Worm (Caenorhabditis elegans) whole organism, late embryonic: Measurements from ENCODE around the gene hsp-6.

Experiments
- F13H6.1 ChIP-seq: sonication (generic microtip); optimal IDR thresholded peaks from 2 replicates; lab custom pipeline; 2016; ENCODE audit warnings: missing genetic modification characterization, missing compliant biosample characterization
- K02D7.2 ChIP-seq: sonication (generic microtip); optimal IDR thresholded peaks from 2 replicates; lab custom pipeline; 2017; ENCODE audit warnings: mild to moderate bottlenecking, missing genetic modification characterization, missing compliant biosample characterization
- K09A11.1 ChIP-seq: sonication (generic microtip); optimal IDR thresholded peaks from 2 replicates; lab custom pipeline; 2017; ENCODE audit warnings: antibody characterized with exemption, mild to moderate bottlenecking, missing genetic modification characterization, missing compliant biosample characterization; ENCODE audit not compliant: insufficient read depth
- T23F11.4 ChIP-seq: fragments of 200-800 bp; sonication (Bioruptor generic); optimal IDR thresholded peaks from 2 replicates; lab custom pipeline; 2018; ENCODE audit warnings: mild to moderate bottlenecking, missing genetic modification characterization, missing compliant biosample characterization
- ahr-1 ChIP-seq: sonication (generic microtip); optimal IDR thresholded peaks from 2 replicates; lab custom pipeline; 2016; ENCODE audit warnings: missing genetic modification characterization, missing compliant biosample characterization
- ama-1 ChIP-seq: fragments of 150-350 bp; optimal IDR thresholded peaks from 2 replicates; lab custom pipeline; 2014
- ceh-18 ChIP-seq: sonication (generic microtip); optimal IDR thresholded peaks from 2 replicates; lab custom pipeline; 2016; ENCODE audit warnings: missing genetic modification characterization, missing compliant biosample characterization
- ceh-19 ChIP-seq: fragments of 200-800 bp; sonication (Bioruptor generic); optimal IDR thresholded peaks from 2 replicates; lab custom pipeline; 2018; ENCODE audit warnings: mild to moderate bottlenecking, missing genetic modification characterization, missing compliant biosample characterization
- ceh-2 ChIP-seq: sonication (generic microtip); optimal IDR thresholded peaks from 2 replicates; lab custom pipeline; 2016; ENCODE audit warnings: missing genotype, missing genetic modification characterization, missing compliant biosample characterization
- ceh-22 ChIP-seq: sonication (generic microtip); optimal IDR thresholded peaks from 2 replicates; lab custom pipeline; 2017; ENCODE audit warnings: missing biosample characterization, missing genetic modification characterization
- ceh-30 ChIP-seq: fragments of 150-350 bp; optimal IDR thresholded peaks from 2 replicates; lab custom pipeline; 2014; ENCODE audit warnings: missing biosample characterization, missing genetic modification characterization
- ceh-45 ChIP-seq: fragments of 200-800 bp; sonication (Bioruptor generic); IDR thresholded peaks from 2 replicates; pipeline ENCODE4 v1.3.6; 2022; ENCODE audit warnings: missing genetic modification reagents, missing genetic modification characterization, missing compliant biosample characterization
- ceh-48 ChIP-seq: sonication (generic microtip); optimal IDR thresholded peaks from 2 replicates; lab custom pipeline; 2016; ENCODE audit warnings: missing genetic modification characterization, inconsistent platforms, missing compliant biosample characterization
- dmd-4 ChIP-seq: sonication (generic microtip); optimal IDR thresholded peaks from 2 replicates; lab custom pipeline; 2016; ENCODE audit warnings: borderline replicate concordance, missing genetic modification characterization, missing compliant biosample characterization
- dve-1 ChIP-seq: sonication (generic microtip); optimal IDR thresholded peaks from 2 replicates; lab custom pipeline; 2017; ENCODE audit warnings: antibody characterized with exemption, mild to moderate bottlenecking, missing genetic modification characterization, missing compliant biosample characterization
- ets-4 ChIP-seq: sonication (generic microtip); optimal IDR thresholded peaks from 2 replicates; lab custom pipeline; 2016; ENCODE audit warnings: missing genetic modification characterization, missing compliant biosample characterization
- fax-1 ChIP-seq: sonication (generic microtip); optimal IDR thresholded peaks from 2 replicates; lab custom pipeline; 2016; ENCODE audit warnings: missing genotype, missing genetic modification characterization, missing compliant biosample characterization
- fkh-6 ChIP-seq: sonication (generic microtip); optimal IDR thresholded peaks from 2 replicates; lab custom pipeline; 2016; ENCODE audit warnings: missing genetic modification characterization, missing compliant biosample characterization
- gmeb-2 ChIP-seq: sonication (generic microtip); optimal IDR thresholded peaks from 2 replicates; lab custom pipeline; 2016; ENCODE audit warnings: missing genetic modification characterization, inconsistent platforms, missing compliant biosample characterization
- hlh-15 ChIP-seq: sonication (generic microtip); optimal IDR thresholded peaks from 2 replicates; lab custom pipeline; 2016; ENCODE audit warnings: missing genetic modification characterization, missing compliant biosample characterization
- hlh-6 ChIP-seq: sonication (generic microtip); optimal IDR thresholded peaks from 2 replicates; lab custom pipeline; 2016; ENCODE audit warnings: missing genotype, missing genetic modification characterization, missing compliant biosample characterization
- hlh-8 ChIP-seq: sonication (generic microtip); optimal IDR thresholded peaks from 2 replicates; lab custom pipeline; 2016; ENCODE audit warnings: missing genotype, missing genetic modification characterization, missing compliant biosample characterization
- lim-6 ChIP-seq: sonication (generic microtip); optimal IDR thresholded peaks from 2 replicates; lab custom pipeline; 2016; ENCODE audit warnings: missing genetic modification characterization, missing compliant biosample characterization
- lin-11 ChIP-seq: fragments of 200-800 bp; sonication (Bioruptor generic); optimal IDR thresholded peaks from 2 replicates; lab custom pipeline; 2018; ENCODE audit warnings: mild to moderate bottlenecking, missing genetic modification characterization, missing compliant biosample characterization
- nhr-11 ChIP-seq: fragments of 150-350 bp; optimal IDR thresholded peaks from 2 replicates; lab custom pipeline; 2014; ENCODE audit warnings: missing biosample characterization, missing genetic modification characterization
- nhr-232 ChIP-seq: sonication (generic microtip); optimal IDR thresholded peaks from 2 replicates; lab custom pipeline; 2016; ENCODE audit warnings: missing genetic modification characterization, missing compliant biosample characterization
- npax-4 ChIP-seq: sonication (generic microtip); optimal IDR thresholded peaks from 2 replicates; lab custom pipeline; 2016; ENCODE audit warnings: missing genetic modification characterization, missing compliant biosample characterization
- pag-3 ChIP-seq: sonication (generic microtip); optimal IDR thresholded peaks from 2 replicates; lab custom pipeline; 2016; ENCODE audit warnings: missing compliant biosample characterization, missing genetic modification characterization, borderline replicate concordance
- pha-4 ChIP-seq: fragments of 150-350 bp; optimal IDR thresholded peaks from 2 replicates; lab custom pipeline; 2018; ENCODE audit warnings: missing biosample characterization, missing genetic modification reagents, missing genetic modification characterization
- pqm-1 ChIP-seq: sonication (generic microtip); optimal IDR thresholded peaks from 2 replicates; lab custom pipeline; 2016; ENCODE audit warnings: missing genetic modification characterization, missing compliant biosample characterization
- pros-1 ChIP-seq: fragments of 150-350 bp; optimal IDR thresholded peaks from 2 replicates; lab custom pipeline; 2014; ENCODE audit warnings: missing biosample characterization, missing genetic modification reagents, missing genetic modification characterization
- ref-2 ChIP-seq: sonication (generic microtip); optimal IDR thresholded peaks from 2 replicates; lab custom pipeline; 2016; ENCODE audit warnings: missing genetic modification characterization, missing compliant biosample characterization
- rnt-1 ChIP-seq: sonication (generic microtip); optimal IDR thresholded peaks from 2 replicates; lab custom pipeline; 2016; ENCODE audit warnings: missing genetic modification characterization, missing compliant biosample characterization
- sox-4 ChIP-seq: sonication (generic microtip); optimal IDR thresholded peaks from 2 replicates; lab custom pipeline; 2017; ENCODE audit warnings: mild to moderate bottlenecking, missing genetic modification characterization, inconsistent platforms, missing compliant biosample characterization
- syd-9 ChIP-seq: sonication (generic microtip); optimal IDR thresholded peaks from 2 replicates; lab custom pipeline; 2016; ENCODE audit warnings: mild to moderate bottlenecking, missing genetic modification characterization, moderate library complexity, missing compliant biosample characterization
- tbx-2 ChIP-seq: sonication (generic microtip); optimal IDR thresholded peaks from 2 replicates; lab custom pipeline; 2016; ENCODE audit warnings: missing genetic modification characterization, missing compliant biosample characterization
- ttx-3 ChIP-seq: sonication (generic microtip); optimal IDR thresholded peaks from 2 replicates; lab custom pipeline; 2016; ENCODE audit warnings: missing genetic modification reagents, missing genetic modification characterization, missing compliant biosample characterization
- unc-3 ChIP-seq, 2 experiments: fragments of 200-800 bp in 1 of 2; sonication (Bioruptor generic) in 1 of 2; sonication (generic microtip) in 1 of 2; conservative IDR thresholded peaks in 1 of 2; optimal IDR thresholded peaks in 1 of 2; 2 replicates each; pipeline versions ENCODE4 v1.3.6 to Lab custom; 2016 to 2022; ENCODE audit warnings: missing compliant biosample characterization in 2 of 2, missing genetic modification characterization in 2 of 2, missing genetic modification reagents in 1 of 2
- unc-86 ChIP-seq: sonication (generic microtip); optimal IDR thresholded peaks from 2 replicates; lab custom pipeline; 2016; ENCODE audit warnings: missing genetic modification characterization, missing compliant biosample characterization
- ztf-16 ChIP-seq: sonication (generic microtip); optimal IDR thresholded peaks from 2 replicates; lab custom pipeline; 2017; ENCODE audit warnings: missing genetic modification characterization, missing compliant biosample characterization

hsp-6 gene

DNA sequence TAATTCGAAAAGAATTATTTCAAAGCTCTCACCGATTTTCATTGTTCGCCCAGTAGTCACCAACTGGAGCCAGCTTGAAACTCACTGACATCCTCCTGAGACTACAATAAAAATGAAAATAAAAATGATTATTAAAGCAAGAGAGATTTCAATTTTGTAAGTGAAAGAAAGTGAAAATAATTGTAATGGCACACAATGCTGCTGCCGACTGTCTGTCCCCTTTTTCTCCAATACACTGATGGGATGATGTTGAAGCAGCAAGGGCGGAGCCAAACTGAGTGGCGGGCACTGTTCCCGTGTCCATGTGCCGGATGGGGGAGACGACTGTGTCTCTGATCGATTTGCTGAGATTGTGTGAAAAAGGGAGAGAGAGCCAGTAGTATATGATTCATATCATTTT is 7.7 kb upstream of the hsp-6 start, which contains the start of gene C37H5.14:
TSS of gene C37H5.14 (minus strand) at position 101 of the 400 bp plus-strand sequence.
- TF ChIP-seq ceh-2 (tag; lab: Kevin White, UChicago) (no peak), ceh-48 (tag; lab: Kevin White, UChicago) (no peak)

DNA sequence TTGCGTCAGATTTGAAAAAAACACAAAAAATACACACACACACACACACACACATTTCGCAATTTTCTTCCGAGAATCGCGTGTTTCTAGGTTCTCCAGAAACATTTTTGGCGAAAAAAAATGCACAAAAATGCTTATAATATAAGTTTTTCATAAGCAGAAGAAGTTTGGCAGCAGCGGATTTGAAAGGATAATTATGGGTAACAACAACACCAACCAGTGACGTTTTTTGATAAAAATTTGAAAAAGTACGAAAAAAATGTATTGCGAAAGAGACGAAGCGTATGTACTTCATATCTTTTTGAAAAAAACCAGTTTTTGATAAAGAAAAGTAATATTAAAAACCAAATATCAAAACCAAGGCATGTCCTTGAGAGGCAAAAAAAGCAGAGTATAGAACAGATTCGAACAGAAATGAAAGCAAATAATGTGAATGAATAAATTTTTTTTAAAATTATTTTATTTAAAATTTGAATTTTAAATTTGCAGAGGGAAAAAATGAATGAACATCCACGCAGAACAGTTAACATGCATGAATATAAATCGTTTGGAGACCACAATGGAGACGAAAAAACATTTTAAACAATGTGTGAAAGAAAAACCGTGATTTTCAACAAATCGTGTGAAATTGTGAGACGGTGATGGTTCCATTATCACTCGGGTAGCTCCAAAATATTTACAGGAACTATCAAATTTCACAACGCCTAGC is 2.7 kb downstream of the hsp-6 start:
- TF ChIP-seq ama-1 (lab: Kevin White, UChicago) (no peak), dve-1 (tag; lab: Kevin White, UChicago) (no peak), ceh-2 (tag; lab: Kevin White, UChicago) (no peak), nhr-232 (no peak), tbx-2 (tag; lab: Kevin White, UChicago) (no peak), F13H6.1 (tag; lab: Kevin White, UChicago) (no peak), lim-6 (tag; lab: Kevin White, UChicago) (no peak), ceh-22 (tag; lab: Kevin White, UChicago) (no peak), K09A11.1 (tag; lab: Kevin White, UChicago) (no peak), lin-11 (tag; lab: Kevin White, UChicago) (no peak), hlh-15 (no peak), syd-9 (no peak), ahr-1 (tag; lab: Kevin White, UChicago) (no peak)

- TF ChIP-seq unc-3 (GFP tag; conservative IDR thresholded peaks at IDR 0.05; lab: Robert Waterston, UW) = no peak
- no peak for TF ChIP-seq unc-3 (tag; optimal IDR thresholded peaks at IDR 0.05; lab: Kevin White, UChicago)
- no peak for TF ChIP-seq ceh-22 (tag; lab: Kevin White, UChicago)
- TF ChIP-seq gmeb-2 (tag; lab: Kevin White, UChicago) = no peak
- no peak for TF ChIP-seq ama-1 (lab: Kevin White, UChicago)
- no peak for TF ChIP-seq sox-4
- TF ChIP-seq hlh-8 (tag; lab: Kevin White, UChicago) = no peak
- no peak for TF ChIP-seq pag-3 (tag; lab: Kevin White, UChicago)
- no peak for TF ChIP-seq T23F11.4 (GFP tag; lab: Kevin White, UChicago)
These were observed 3.3 kb downstream of the hsp-6 start, which contains the start of gene adss-1 for ce11 chrV:4823323-4823682. TSS of gene adss-1 (minus strand) at chrV:4823423.

DNA sequence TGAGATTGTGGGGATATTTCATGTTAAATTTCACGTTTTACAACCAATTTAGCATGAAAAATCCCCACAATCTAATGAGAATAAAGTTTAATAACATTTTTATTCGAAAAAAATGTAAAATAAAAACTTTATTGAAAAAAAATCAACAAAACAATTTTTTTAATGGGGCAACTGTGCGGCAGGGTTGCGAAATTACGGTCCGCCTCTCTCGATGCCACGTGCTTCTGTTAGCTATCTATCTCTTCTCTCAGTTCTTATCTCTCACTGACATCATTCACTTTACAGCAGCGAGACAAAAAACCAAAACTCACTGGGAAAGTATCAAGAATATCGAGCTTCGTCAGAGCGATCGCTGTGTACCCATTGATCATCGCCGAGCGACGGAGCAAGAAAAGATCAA is 6.0 kb downstream of the hsp-6 start:
- TF ChIP-seq ceh-22 (tag; lab: Kevin White, UChicago) (no peak), dmd-4 (no peak), ceh-30 (tag; lab: Kevin White, UChicago) (no peak), ceh-19 (GFP tag; lab: Kevin White, UChicago) (no peak), nhr-11 (tag; lab: Kevin White, UChicago) (no peak), pqm-1 (tag; lab: Kevin White, UChicago) (no peak), ceh-18 (no peak), fax-1 (tag; lab: Kevin White, UChicago) (no peak), ets-4 (tag; lab: Kevin White, UChicago) (no peak), pag-3 (tag; lab: Kevin White, UChicago) (no peak), K02D7.2 (tag; lab: Kevin White, UChicago) (no peak), sox-4 (no peak), unc-86 (tag; lab: Kevin White, UChicago) (no peak), rnt-1 (tag; lab: Kevin White, UChicago) (no peak), fkh-6 (no peak)

DNA sequence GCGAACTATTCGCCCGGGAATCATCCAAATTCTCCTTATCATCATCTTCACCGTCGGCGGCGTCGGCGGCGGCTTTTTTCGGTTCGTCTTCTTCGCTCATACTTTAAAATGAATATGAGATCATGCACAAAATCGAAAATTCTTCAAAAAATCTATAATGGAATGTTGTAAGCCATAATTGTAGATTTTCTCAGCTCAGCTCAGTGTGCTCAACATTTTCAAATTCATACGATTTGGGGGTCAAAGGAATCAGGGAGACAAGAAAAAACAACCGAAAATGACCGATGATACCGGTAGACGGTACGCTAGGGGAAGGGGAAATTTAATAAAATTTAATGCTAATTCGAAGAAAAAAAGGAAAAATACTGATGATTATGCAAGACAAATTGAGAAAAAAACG is 8.0 kb downstream of the hsp-6 start, which contains the start of gene ccep-97:
TSS of gene ccep-97 (minus strand) at position 101 of the 400 bp plus-strand sequence.
- TF ChIP-seq ceh-45 (GFP tag; lab: Robert Waterston, UW) (no peak), pag-3 (tag; lab: Kevin White, UChicago) (no peak), lim-6 (tag; lab: Kevin White, UChicago) (no peak), pha-4 (tag; lab: Kevin White, UChicago) (no peak), ceh-18 (no peak), fax-1 (tag; lab: Kevin White, UChicago) (no peak), fkh-6 (no peak), syd-9 (no peak), npax-4 (tag; lab: Kevin White, UChicago) (no peak), ztf-16 (tag; lab: Kevin White, UChicago) (no peak), ref-2 (tag; lab: Kevin White, UChicago) (no peak), pqm-1 (tag; lab: Kevin White, UChicago) (no peak), unc-3 (GFP tag; conservative IDR thresholded peaks at IDR 0.05; lab: Robert Waterston, UW) (no peak), unc-3 (tag; optimal IDR thresholded peaks at IDR 0.05; lab: Kevin White, UChicago) (no peak), hlh-6 (no peak), F13H6.1 (tag; lab: Kevin White, UChicago) (no peak), pros-1 (tag; lab: Kevin White, UChicago) (no peak), ttx-3 (no peak)
